Fruit fly (Drosophila melanogaster): ENCODE data around the gene mahe.

Gene mahe

dm6 chrX:7931028-7931549 is at the start of gene mahe:
Gene mahe, minus strand, starts transcription at chrX:7931382.
- TF ChIP-seq Ets98B (GFP tag; IDR thresholded peaks at IDR 0.05): 0 out of 2 replicates have a peak, but pooled peaks have one; percentile 4
- TF ChIP-seq D1 (tag; optimal IDR thresholded peaks at IDR 0.05): no peak
- TF ChIP-seq CG10348 (GFP tag; IDR thresholded peaks at IDR 0.05): no peak
- no peak for TF ChIP-seq CG4496 (GFP tag; IDR thresholded peaks at IDR 0.05)
- peak; percentile 31; the same call in 1 of the 2 replicates for TF ChIP-seq CG12605 (GFP tag; IDR thresholded peaks at IDR 0.05)
- no peak for TF ChIP-seq CG13204 (GFP tag; optimal IDR thresholded peaks at IDR 0.05)
- peak; percentile 0 for TF ChIP-seq Pif1B (GFP tag; optimal IDR thresholded peaks at IDR 0.05)
- TF ChIP-seq rn (GFP tag; IDR thresholded peaks at IDR 0.05): no peak
- TF ChIP-seq CG32121 (GFP tag; IDR thresholded peaks at IDR 0.05): peak; percentile 25; the same call in 1 of the 2 replicates
- no peak for TF ChIP-seq CG8159 (tag; optimal IDR thresholded peaks at IDR 0.05)

- TF ChIP-seq CG9948 (tag; optimal IDR thresholded peaks at IDR 0.05) (peak; percentile 33), Snoo (tag; optimal IDR thresholded peaks at IDR 0.05) (no peak), Pif1B (GFP tag; optimal IDR thresholded peaks at IDR 0.05) (peak; percentile 29), CG4496 (GFP tag; IDR thresholded peaks at IDR 0.05) (no peak), CG10348 (GFP tag; IDR thresholded peaks at IDR 0.05) (no peak), CG15710 (tag; optimal IDR thresholded peaks at IDR 0.05) (peak; percentile 48), Pif1A (GFP tag; optimal IDR thresholded peaks at IDR 0.05) (peak; percentile 9), CG8301 (tag; optimal IDR thresholded peaks at IDR 0.05) (no peak), CG34367 (tag; optimal IDR thresholded peaks at IDR 0.05) (peak; percentile 12), CG17806 (tag; optimal IDR thresholded peaks at IDR 0.05) (peak; percentile 40), fd96Ca (GFP tag; IDR thresholded peaks at IDR 0.05) (no peak), CG12605 (GFP tag; IDR thresholded peaks at IDR 0.05) (peak; percentile 41; the same call in 1 of the 2 replicates), CG8159 (tag; optimal IDR thresholded peaks at IDR 0.05) (peak; percentile 63), CG32121 (GFP tag; IDR thresholded peaks at IDR 0.05) (0 out of 2 replicates have a peak, but pooled peaks have one; percentile 35), CG13204 (GFP tag; optimal IDR thresholded peaks at IDR 0.05) (peak; percentile 68), D1 (tag; optimal IDR thresholded peaks at IDR 0.05) (no peak), rn (GFP tag; IDR thresholded peaks at IDR 0.05) (no peak), EcR (GFP tag; optimal IDR thresholded peaks at IDR 0.05) (no peak), Ets98B (GFP tag; IDR thresholded peaks at IDR 0.05) (no peak), gl (tag; optimal IDR thresholded peaks at IDR 0.05) (no peak), CG14655 (GFP tag; optimal IDR thresholded peaks at IDR 0.05) (no peak)
Observed at dm6 chrX:7980786-7981185, 49.6 kb upstream of the mahe start.

- TF ChIP-seq D1 (tag; optimal IDR thresholded peaks at IDR 0.05): no peak
- peak; percentile 36 for TF ChIP-seq CG15710 (tag; optimal IDR thresholded peaks at IDR 0.05)
- no peak for TF ChIP-seq CG32121 (GFP tag; IDR thresholded peaks at IDR 0.05)
- TF ChIP-seq CG4496 (GFP tag; IDR thresholded peaks at IDR 0.05): no peak
- TF ChIP-seq Snoo (tag; optimal IDR thresholded peaks at IDR 0.05): no peak
- peak; percentile 60 for TF ChIP-seq CG8159 (tag; optimal IDR thresholded peaks at IDR 0.05)
- TF ChIP-seq Pif1B (GFP tag; optimal IDR thresholded peaks at IDR 0.05): peak; percentile 2
- peak; percentile 36 for TF ChIP-seq CG8301 (tag; optimal IDR thresholded peaks at IDR 0.05)
- TF ChIP-seq CG14655 (GFP tag; optimal IDR thresholded peaks at IDR 0.05): peak; percentile 58
- TF ChIP-seq CG13204 (GFP tag; optimal IDR thresholded peaks at IDR 0.05): no peak
- TF ChIP-seq Pif1A (GFP tag; optimal IDR thresholded peaks at IDR 0.05): peak; percentile 26
- TF ChIP-seq fd96Ca (GFP tag; IDR thresholded peaks at IDR 0.05): no peak
- peak; percentile 43 for TF ChIP-seq CG34367 (tag; optimal IDR thresholded peaks at IDR 0.05)
- peak; percentile 52 for TF ChIP-seq CG17806 (tag; optimal IDR thresholded peaks at IDR 0.05)
- TF ChIP-seq EcR (GFP tag; optimal IDR thresholded peaks at IDR 0.05): no peak
- peak; percentile 46 for TF ChIP-seq CG9948 (tag; optimal IDR thresholded peaks at IDR 0.05)
- no peak for TF ChIP-seq CG10348 (GFP tag; IDR thresholded peaks at IDR 0.05)
Observed at dm6 chrX:7979202-7979601, 48.0 kb upstream of the mahe start.

- TF ChIP-seq EcR (GFP tag; optimal IDR thresholded peaks at IDR 0.05) (no peak), CG8301 (tag; optimal IDR thresholded peaks at IDR 0.05) (peak; percentile 61), fd96Ca (GFP tag; IDR thresholded peaks at IDR 0.05) (no peak), Pif1B (GFP tag; optimal IDR thresholded peaks at IDR 0.05) (peak; percentile 13), rn (GFP tag; IDR thresholded peaks at IDR 0.05) (no peak), CG17806 (tag; optimal IDR thresholded peaks at IDR 0.05) (peak; percentile 12), CG4496 (GFP tag; IDR thresholded peaks at IDR 0.05) (peak; percentile 32; the same call in 2 of the 3 replicates), Snoo (tag; optimal IDR thresholded peaks at IDR 0.05) (peak; percentile 16), CG9948 (tag; optimal IDR thresholded peaks at IDR 0.05) (peak; percentile 39), Pif1A (GFP tag; optimal IDR thresholded peaks at IDR 0.05) (peak; percentile 51), CG8159 (tag; optimal IDR thresholded peaks at IDR 0.05) (peak; percentile 40), CG12605 (GFP tag; IDR thresholded peaks at IDR 0.05) (no peak), CG34367 (tag; optimal IDR thresholded peaks at IDR 0.05) (peak; percentile 30), Ets98B (GFP tag; IDR thresholded peaks at IDR 0.05) (no peak), CG32121 (GFP tag; IDR thresholded peaks at IDR 0.05) (0 out of 2 replicates have a peak, but pooled peaks have one; percentile 22), CG14655 (GFP tag; optimal IDR thresholded peaks at IDR 0.05) (peak; percentile 62), CG13204 (GFP tag; optimal IDR thresholded peaks at IDR 0.05) (no peak), CG10348 (GFP tag; IDR thresholded peaks at IDR 0.05) (no peak), CG15710 (tag; optimal IDR thresholded peaks at IDR 0.05) (peak; percentile 50), D1 (tag; optimal IDR thresholded peaks at IDR 0.05) (no peak), gl (tag; optimal IDR thresholded peaks at IDR 0.05) (no peak)
Observed at dm6 chrX:7978027-7978426, 46.8 kb upstream of the mahe start.

dm6 chrX:7976976-7977834 is 46.0 kb upstream of the mahe start:
- TF ChIP-seq CG8159 (tag; optimal IDR thresholded peaks at IDR 0.05) (peak; percentile 1), Pif1A (GFP tag; optimal IDR thresholded peaks at IDR 0.05) (peak; percentile 1), CG4496 (GFP tag; IDR thresholded peaks at IDR 0.05) (peak; percentile 19; the same call in 1 of the 3 replicates), CG17806 (tag; optimal IDR thresholded peaks at IDR 0.05) (no peak), CG13204 (GFP tag; optimal IDR thresholded peaks at IDR 0.05) (peak; percentile 45), CG34367 (tag; optimal IDR thresholded peaks at IDR 0.05) (no peak), CG8301 (tag; optimal IDR thresholded peaks at IDR 0.05) (peak; percentile 14)
